Fruit fly (Drosophila melanogaster) whole organism, wandering third instar larva: ENCODE results near the gene CG13738.

Experiments
- Abd-B ChIP-seq: fragments of >200 bp; optimal IDR thresholded peaks from 2 replicates; lab custom pipeline; 2017; ENCODE audit warnings: missing biosample characterization, missing genetic modification characterization
- CG9705 ChIP-seq: fragments of 200-800 bp; sonication (Bioruptor generic); optimal IDR thresholded peaks from 2 replicates; lab custom pipeline; 2018; ENCODE audit warnings: missing biosample characterization, mild to moderate bottlenecking, missing genetic modification characterization
- br ChIP-seq: fragments of 200-800 bp; sonication (Bioruptor generic); optimal IDR thresholded peaks from 2 replicates; lab custom pipeline; 2016; ENCODE audit warnings: missing biosample characterization, missing genetic modification characterization
- dsf ChIP-seq: sonication (Bioruptor generic); optimal IDR thresholded peaks from 2 replicates; lab custom pipeline; 2016; ENCODE audit warnings: missing biosample characterization, missing genetic modification characterization, borderline replicate concordance
- fru ChIP-seq: fragments of 200-800 bp; sonication (Bioruptor generic); optimal IDR thresholded peaks from 3 replicates; lab custom pipeline; 2016; ENCODE audit warnings: missing biosample characterization, mild to moderate bottlenecking, missing genetic modification characterization

DNA sequence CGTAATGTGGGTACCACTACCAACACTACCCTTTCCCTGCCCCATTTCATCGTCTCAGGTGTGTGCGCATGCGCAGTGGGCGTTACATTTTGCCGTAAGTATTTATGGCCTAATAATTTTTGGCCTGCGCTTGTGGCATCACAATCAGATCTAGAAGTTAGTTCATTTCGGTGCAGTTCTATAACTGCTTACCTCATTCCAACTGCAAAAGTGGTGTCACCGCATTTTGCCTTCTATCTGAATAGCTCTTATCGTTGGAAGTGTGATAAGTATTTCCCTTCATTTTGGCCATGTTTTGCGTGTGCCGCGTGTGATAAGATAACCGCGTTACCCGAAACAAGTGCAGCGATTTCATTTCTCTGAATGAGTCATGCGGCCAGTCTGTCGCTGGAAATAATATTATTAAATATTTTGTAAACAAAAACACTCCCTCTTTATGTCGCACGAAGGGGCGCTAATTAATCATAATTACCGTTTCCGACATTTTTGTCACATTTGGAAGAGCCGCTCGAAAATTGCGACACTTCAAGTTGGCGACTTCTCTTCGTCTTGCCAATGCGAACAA is 20.7 kb downstream of the CG13738 start:
- TF ChIP-seq CG9705 (GFP tag; lab: Kevin White, UChicago) (no peak), dsf (no peak), br (no peak), fru (GFP tag; lab: Kevin White, UChicago) (no peak), Abd-B (no peak)
